Worm (Caenorhabditis elegans) whole organism, L2 larva: ENCODE measurements around the gene Y51B9A.5.

ENCODE experiments used
- elt-3 ChIP-seq: sonication (generic microtip); optimal IDR thresholded peaks from 2 replicates; lab custom pipeline; 2017; ENCODE audit warnings: missing biosample characterization, missing genetic modification characterization
- lin-39 ChIP-seq: fragments of 150-350 bp; optimal IDR thresholded peaks from 2 replicates; lab custom pipeline; 2014; ENCODE audit warnings: missing biosample characterization, missing genetic modification reagents, missing genetic modification characterization
- nhr-12 ChIP-seq: fragments of 150-350 bp; optimal IDR thresholded peaks from 2 replicates; lab custom pipeline; 2014; ENCODE audit warnings: missing biosample characterization, missing genetic modification characterization
- nhr-129 ChIP-seq: fragments of 150-350 bp; optimal IDR thresholded peaks from 2 replicates; lab custom pipeline; 2014; ENCODE audit warnings: missing biosample characterization, missing genetic modification characterization
- nhr-237 ChIP-seq: fragments of 150-350 bp; optimal IDR thresholded peaks from 2 replicates; lab custom pipeline; 2014; ENCODE audit warnings: missing biosample characterization, missing genetic modification characterization
- snpc-4 ChIP-seq: fragments of 150-350 bp; optimal IDR thresholded peaks from 2 replicates; lab custom pipeline; 2014; ENCODE audit warnings: missing biosample characterization, missing genetic modification characterization
- unc-39 ChIP-seq: fragments of 150-350 bp; optimal IDR thresholded peaks from 2 replicates; lab custom pipeline; 2014; ENCODE audit warnings: missing biosample characterization, missing genetic modification characterization
- unc-62 ChIP-seq: fragments of 150-350 bp; optimal IDR thresholded peaks from 2 replicates; lab custom pipeline; 2014; ENCODE audit warnings: missing biosample characterization, missing genetic modification reagents, missing genetic modification characterization

DNA sequence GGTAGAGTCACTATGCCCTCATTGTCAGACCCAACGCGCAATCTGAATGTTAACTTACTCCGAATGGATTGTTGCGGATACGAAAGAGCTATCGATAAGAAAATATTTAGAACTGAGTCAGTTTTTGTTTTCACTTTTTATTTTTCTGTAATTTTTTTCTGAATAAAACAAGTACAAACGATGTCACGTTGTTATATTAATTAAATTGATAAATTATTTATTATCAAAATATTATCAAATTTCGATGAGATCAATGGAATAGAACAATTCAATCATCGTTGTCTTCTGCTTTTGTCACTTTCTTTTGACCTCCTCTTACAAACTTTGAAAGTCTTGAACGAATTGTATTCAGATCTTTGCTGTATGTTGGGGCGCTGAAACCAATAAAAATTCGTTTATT, 3.1 kb downstream of the Y51B9A.5 start, which contains the start of gene mpz-6:
- TF ChIP-seq nhr-237 (tag; lab: Kevin White, UChicago): no peak
- no peak for TF ChIP-seq lin-39 (tag; lab: Kevin White, UChicago)
- no peak for TF ChIP-seq nhr-12 (tag; lab: Kevin White, UChicago)
- no peak for TF ChIP-seq snpc-4 (tag; lab: Kevin White, UChicago)
- no peak for TF ChIP-seq unc-39 (tag; lab: Kevin White, UChicago)
- no peak for TF ChIP-seq elt-3 (tag; lab: Kevin White, UChicago)
- TF ChIP-seq nhr-129: no peak
- no peak for TF ChIP-seq unc-62 (GFP tag; lab: Kevin White, UChicago)
